Fruit fly (Drosophila melanogaster): ENCODE measurements around the gene Ravus.

DNA sequence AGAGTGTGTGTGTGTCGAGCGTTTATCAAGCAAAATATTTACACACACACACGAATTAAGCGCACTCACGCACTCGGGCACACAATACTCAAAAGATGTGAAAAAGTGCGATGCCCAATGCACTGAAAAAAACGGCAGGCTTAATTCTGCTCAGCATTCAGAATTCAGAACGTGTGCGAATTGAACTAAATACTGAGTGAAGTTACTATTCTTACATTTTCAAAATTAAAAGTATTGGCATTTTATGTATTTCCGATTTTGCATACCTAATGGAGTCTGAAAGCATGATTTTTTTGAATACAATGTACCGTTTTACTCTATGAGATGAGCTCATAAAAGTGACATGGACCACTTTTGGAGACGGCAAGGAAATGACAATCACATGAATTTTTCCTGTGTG lies 6.8 kb downstream of the Ravus start:
- TF ChIP-seq CG8301 (tag; optimal IDR thresholded peaks at IDR 0.05) (no peak), CG10348 (GFP tag; IDR thresholded peaks at IDR 0.05) (no peak), EcR (GFP tag; optimal IDR thresholded peaks at IDR 0.05) (no peak), CG4496 (GFP tag; IDR thresholded peaks at IDR 0.05) (no peak), CG32121 (GFP tag; IDR thresholded peaks at IDR 0.05) (no peak), Pif1B (GFP tag; optimal IDR thresholded peaks at IDR 0.05) (no peak), CG34367 (tag; optimal IDR thresholded peaks at IDR 0.05) (no peak), Pif1A (GFP tag; optimal IDR thresholded peaks at IDR 0.05) (peak; percentile 26), gl (tag; optimal IDR thresholded peaks at IDR 0.05) (no peak), CG8159 (tag; optimal IDR thresholded peaks at IDR 0.05) (no peak), CG17806 (tag; optimal IDR thresholded peaks at IDR 0.05) (no peak), CG15710 (tag; optimal IDR thresholded peaks at IDR 0.05) (no peak), CG14655 (GFP tag; optimal IDR thresholded peaks at IDR 0.05) (peak; percentile 27), rn (GFP tag; IDR thresholded peaks at IDR 0.05) (no peak)
